Worm (Caenorhabditis elegans) whole organism, L2 larva: ENCODE results near the gene ztf-31.

ENCODE experiments used
- R02D3.7 ChIP-seq: fragments of 150-350 bp; optimal IDR thresholded peaks from 2 replicates; lab custom pipeline; 2014; ENCODE audit warnings: missing biosample characterization, missing genetic modification characterization
- Y55F3AM.14 ChIP-seq: fragments of 200-800 bp; sonication (Bioruptor generic); optimal IDR thresholded peaks from 2 replicates; lab custom pipeline; 2018; ENCODE audit warnings: mild to moderate bottlenecking, missing genetic modification characterization, missing compliant biosample characterization
- ZK546.5 ChIP-seq: sonication (generic microtip); optimal IDR thresholded peaks from 2 replicates; lab custom pipeline; 2017; ENCODE audit warnings: missing biosample characterization, missing genetic modification characterization
- alr-1 ChIP-seq: fragments of 150-350 bp; optimal IDR thresholded peaks from 2 replicates; lab custom pipeline; 2014; ENCODE audit warnings: missing biosample characterization, missing genetic modification characterization
- aly-2 ChIP-seq: fragments of 150-350 bp; optimal IDR thresholded peaks from 2 replicates; lab custom pipeline; 2014; ENCODE audit warnings: missing biosample characterization, missing genetic modification characterization
- blmp-1 ChIP-seq: sonication (generic microtip); optimal IDR thresholded peaks from 2 replicates; lab custom pipeline; 2017; ENCODE audit warnings: missing genetic modification characterization, mild to moderate bottlenecking, missing compliant biosample characterization, antibody characterized with exemption, moderate library complexity; ENCODE audit not compliant: insufficient read depth
- ceh-16 ChIP-seq: fragments of 150-350 bp; optimal IDR thresholded peaks from 2 replicates; lab custom pipeline; 2014; ENCODE audit warnings: missing biosample characterization, missing genetic modification characterization
- ceh-82 ChIP-seq: fragments of 150-350 bp; optimal IDR thresholded peaks from 2 replicates; lab custom pipeline; 2014; ENCODE audit warnings: missing biosample characterization, missing genetic modification characterization
- crh-2 ChIP-seq: sonication (generic microtip); optimal IDR thresholded peaks from 2 replicates; lab custom pipeline; 2017; ENCODE audit warnings: missing biosample characterization, missing genetic modification characterization
- dmd-4 ChIP-seq: sonication (generic microtip); optimal IDR thresholded peaks from 2 replicates; lab custom pipeline; 2017; ENCODE audit warnings: missing biosample characterization, missing genetic modification characterization
- egl-27 ChIP-seq: sonication (generic microtip); optimal IDR thresholded peaks from 3 replicates; lab custom pipeline; 2017; ENCODE audit warnings: missing biosample characterization, missing genetic modification reagents, missing genetic modification characterization
- elt-1 ChIP-seq: fragments of 150-350 bp; optimal IDR thresholded peaks from 2 replicates; lab custom pipeline; 2014; ENCODE audit warnings: missing biosample characterization, missing genetic modification characterization
- elt-3 ChIP-seq: sonication (generic microtip); optimal IDR thresholded peaks from 2 replicates; lab custom pipeline; 2017; ENCODE audit warnings: missing biosample characterization, missing genetic modification characterization
- fos-1 ChIP-seq: fragments of 150-350 bp; optimal IDR thresholded peaks from 2 replicates; lab custom pipeline; 2014; ENCODE audit warnings: missing biosample characterization, missing genetic modification characterization
- gmeb-1 ChIP-seq: fragments of 150-350 bp; optimal IDR thresholded peaks from 2 replicates; lab custom pipeline; 2014; ENCODE audit warnings: missing biosample characterization, missing genetic modification characterization
- lin-11 ChIP-seq: fragments of 150-350 bp; sonication (generic microtip); optimal IDR thresholded peaks from 2 replicates; lab custom pipeline; 2014; ENCODE audit warnings: missing biosample characterization, missing genetic modification characterization, inconsistent platforms, mixed read lengths
- lin-13 ChIP-seq: fragments of 150-350 bp; optimal IDR thresholded peaks from 2 replicates; lab custom pipeline; 2014; ENCODE audit warnings: missing biosample characterization, missing genetic modification reagents, missing genetic modification characterization
- lin-39 ChIP-seq: fragments of 150-350 bp; optimal IDR thresholded peaks from 2 replicates; lab custom pipeline; 2014; ENCODE audit warnings: missing biosample characterization, missing genetic modification reagents, missing genetic modification characterization
- lsy-2 ChIP-seq, 2 experiments: fragments of 150-350 bp in 1 of 2; sonication (generic microtip) in 1 of 2; optimal IDR thresholded peaks; 2 replicates each; lab custom pipeline; 2014 to 2017; ENCODE audit warnings: missing biosample characterization in 2 of 2, missing genetic modification characterization in 2 of 2
- mbf-1 ChIP-seq: sonication (generic microtip); optimal IDR thresholded peaks from 2 replicates; lab custom pipeline; 2017; ENCODE audit warnings: missing biosample characterization, missing genetic modification characterization
- mdl-1 ChIP-seq, 2 experiments: fragments of 150-350 bp in 1 of 2; sonication (generic microtip) in 1 of 2; optimal IDR thresholded peaks; 2 replicates each; lab custom pipeline; 2017; ENCODE audit warnings: missing biosample characterization in 2 of 2, missing genetic modification characterization in 2 of 2
- nhr-10 ChIP-seq: sonication (generic microtip); optimal IDR thresholded peaks from 2 replicates; lab custom pipeline; 2017; ENCODE audit warnings: missing biosample characterization, missing genetic modification characterization
- nhr-11 ChIP-seq: fragments of 150-350 bp; optimal IDR thresholded peaks from 2 replicates; lab custom pipeline; 2014; ENCODE audit warnings: missing biosample characterization, missing genetic modification characterization
- nhr-12 ChIP-seq: fragments of 150-350 bp; optimal IDR thresholded peaks from 2 replicates; lab custom pipeline; 2014; ENCODE audit warnings: missing biosample characterization, missing genetic modification characterization
- nhr-129 ChIP-seq: fragments of 150-350 bp; optimal IDR thresholded peaks from 2 replicates; lab custom pipeline; 2014; ENCODE audit warnings: missing biosample characterization, missing genetic modification characterization
- nhr-21 ChIP-seq: fragments of 150-350 bp; optimal IDR thresholded peaks from 2 replicates; lab custom pipeline; 2014; ENCODE audit warnings: missing biosample characterization, missing genetic modification characterization
- nhr-23 ChIP-seq: fragments of 150-350 bp; optimal IDR thresholded peaks from 2 replicates; lab custom pipeline; 2014; ENCODE audit warnings: missing biosample characterization, missing genetic modification reagents, missing genetic modification characterization
- nhr-25 ChIP-seq: fragments of 150-350 bp; sonication (generic microtip); optimal IDR thresholded peaks from 3 replicates; lab custom pipeline; 2014; ENCODE audit warnings: missing biosample characterization, missing genetic modification characterization
- nhr-6 ChIP-seq: fragments of 150-350 bp; optimal IDR thresholded peaks from 2 replicates; lab custom pipeline; 2014; ENCODE audit warnings: missing biosample characterization, missing genetic modification characterization
- peb-1 ChIP-seq: fragments of 150-350 bp; optimal IDR thresholded peaks from 2 replicates; lab custom pipeline; 2014; ENCODE audit warnings: missing biosample characterization, missing genetic modification characterization
- skn-1 ChIP-seq: sonication (generic microtip); optimal IDR thresholded peaks from 2 replicates; lab custom pipeline; 2017; ENCODE audit warnings: missing biosample characterization, missing genetic modification characterization
- sma-3 ChIP-seq: sonication (generic microtip); optimal IDR thresholded peaks from 2 replicates; lab custom pipeline; 2016; ENCODE audit warnings: missing genetic modification reagents, missing genetic modification characterization, missing compliant biosample characterization
- sma-9 ChIP-seq, 2 experiments: fragments of 150-350 bp in 1 of 2; sonication (generic microtip) in 1 of 2; optimal IDR thresholded peaks; 2 replicates each; lab custom pipeline; 2014 to 2016; ENCODE audit warnings: missing genetic modification characterization in 2 of 2, mild to moderate bottlenecking in 1 of 2, missing biosample characterization in 1 of 2, missing compliant biosample characterization in 1 of 2, missing genetic modification reagents in 1 of 2, moderate library complexity in 1 of 2
- snpc-4 ChIP-seq: fragments of 150-350 bp; optimal IDR thresholded peaks from 2 replicates; lab custom pipeline; 2014; ENCODE audit warnings: missing biosample characterization, missing genetic modification characterization
- unc-39 ChIP-seq: fragments of 150-350 bp; optimal IDR thresholded peaks from 2 replicates; lab custom pipeline; 2014; ENCODE audit warnings: missing biosample characterization, missing genetic modification characterization
- unc-62 ChIP-seq: fragments of 150-350 bp; optimal IDR thresholded peaks from 2 replicates; lab custom pipeline; 2014; ENCODE audit warnings: missing biosample characterization, missing genetic modification reagents, missing genetic modification characterization
- ztf-1 ChIP-seq: fragments of 200-800 bp; sonication (Bioruptor generic); conservative IDR thresholded peaks from 2 replicates; pipeline ENCODE4 v1.3.6; 2022; ENCODE audit warnings: missing genetic modification characterization, missing compliant biosample characterization
- ztf-11 ChIP-seq: sonication (generic microtip); optimal IDR thresholded peaks from 2 replicates; lab custom pipeline; 2017; ENCODE audit warnings: missing biosample characterization, missing genetic modification characterization
- ztf-4 ChIP-seq: fragments of 150-350 bp; optimal IDR thresholded peaks from 2 replicates; lab custom pipeline; 2014; ENCODE audit warnings: missing biosample characterization, missing genetic modification characterization

The ztf-31 gene

DNA sequence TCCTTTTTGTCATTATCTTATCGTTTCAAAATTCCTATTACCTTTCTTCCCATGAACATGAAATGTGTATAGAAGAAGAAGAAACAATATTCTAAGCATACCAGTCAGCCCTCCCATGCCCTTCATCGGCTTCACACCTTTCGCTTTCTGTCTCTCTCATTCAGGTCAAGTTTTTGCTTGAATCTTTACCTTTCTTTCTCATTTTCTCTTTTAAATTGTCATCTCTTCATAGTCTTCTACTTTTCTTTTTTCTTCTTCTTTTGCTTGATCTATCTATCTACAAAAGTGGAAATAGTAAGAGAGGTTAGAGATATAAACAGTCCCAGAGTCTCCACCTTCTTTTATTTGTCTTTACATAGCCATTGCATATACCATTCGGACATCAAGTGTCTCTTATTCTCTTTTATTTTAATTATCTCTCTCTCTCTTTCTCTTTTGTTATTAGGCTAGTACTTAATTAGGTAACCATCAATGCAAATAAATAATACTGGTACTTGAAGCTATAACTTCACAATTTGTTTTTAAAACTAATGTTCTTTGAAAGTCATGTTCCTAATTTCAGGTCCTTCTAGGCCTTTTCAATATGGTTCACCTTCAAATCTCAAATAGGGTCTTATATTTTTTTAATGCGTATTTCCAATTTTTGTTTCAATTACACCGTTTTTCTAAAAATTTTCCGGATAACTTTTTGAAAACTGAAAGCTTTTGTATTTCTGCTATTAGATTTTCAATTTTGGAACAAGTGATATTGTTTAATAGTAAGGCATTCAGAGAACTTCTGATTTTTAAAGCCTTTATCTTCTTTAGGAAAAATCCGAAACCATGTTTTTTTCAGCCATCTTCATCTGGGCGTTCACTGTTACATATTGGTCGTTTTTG is 39.5 kb upstream of the ztf-31 start, which contains the start of gene dpy-31:
dpy-31 (plus strand) TSS at position 829 of the 879 bp plus-strand sequence.
- TF ChIP-seq sma-9 (GFP tag; optimal IDR thresholded peaks at IDR 0.05; lab: Kevin White, UChicago) (peak; percentile 57), sma-9 (tag; optimal IDR thresholded peaks at IDR 0.05; lab: Kevin White, UChicago) (no peak), blmp-1 (peak; percentile 99), ztf-1 (no peak), aly-2 (no peak), lsy-2 (tag; optimal IDR thresholded peaks at IDR 0.05; lab: Kevin White, UChicago) (peak in 1 of 2 experiments; percentile 37), ceh-16 (tag; lab: Kevin White, UChicago) (peak; percentile 22), sma-3 (GFP tag; lab: Kevin White, UChicago) (peak; percentile 33), crh-2 (peak; percentile 39), egl-27 (tag; lab: Kevin White, UChicago) (peak; percentile 88), Y55F3AM.14 (GFP tag; lab: Kevin White, UChicago) (no peak), ceh-82 (tag; lab: Kevin White, UChicago) (no peak), fos-1 (tag; lab: Kevin White, UChicago) (peak; percentile 27), nhr-21 (tag; lab: Kevin White, UChicago) (peak; percentile 64), nhr-25 (tag; lab: Kevin White, UChicago) (peak; percentile 90)
- TF ChIP-seq, all 48 proteins: peak for 10

DNA sequence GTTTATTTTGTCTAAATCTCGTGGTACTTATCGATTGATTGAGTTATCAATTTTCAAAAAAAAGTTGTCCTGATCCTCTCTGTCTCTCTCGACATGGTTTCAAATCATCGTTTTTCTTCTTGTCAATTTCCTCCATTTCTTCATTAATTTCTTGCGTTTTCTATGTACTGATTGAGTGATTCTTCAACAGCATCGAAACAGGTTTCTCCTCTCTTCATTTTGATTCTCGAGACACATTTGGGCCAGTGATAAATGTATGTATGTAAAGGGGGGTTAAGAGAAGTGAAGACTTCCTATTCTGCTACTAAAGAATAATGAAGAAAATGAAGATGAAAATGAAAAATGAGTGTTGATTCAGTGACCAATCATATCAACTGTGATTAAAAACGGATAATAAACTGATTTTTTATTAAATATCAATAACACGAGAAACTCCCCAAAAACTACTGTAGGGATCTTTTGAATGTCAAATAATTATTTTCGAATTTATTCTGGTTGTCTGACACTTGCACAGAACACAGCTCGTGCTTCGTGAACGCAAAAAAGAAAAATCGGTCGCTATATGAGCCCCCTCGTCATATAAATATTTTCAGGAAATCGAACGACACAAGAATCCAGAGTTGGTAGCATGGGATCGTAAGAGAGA is 37.9 kb upstream of the ztf-31 start:
- TF ChIP-seq unc-62 (no peak), nhr-21 (tag; lab: Kevin White, UChicago) (peak; percentile 65), elt-3 (tag; lab: Kevin White, UChicago) (no peak), Y55F3AM.14 (GFP tag; lab: Kevin White, UChicago) (no peak), nhr-129 (no peak), alr-1 (no peak), lin-39 (tag; lab: Kevin White, UChicago) (no peak), nhr-10 (tag; lab: Kevin White, UChicago) (no peak), R02D3.7 (tag; lab: Kevin White, UChicago) (no peak), nhr-11 (tag; lab: Kevin White, UChicago) (no peak), ZK546.5 (tag; lab: Kevin White, UChicago) (no peak), snpc-4 (tag; lab: Kevin White, UChicago) (no peak), ztf-4 (no peak), mbf-1 (tag; lab: Kevin White, UChicago) (no peak), ztf-11 (tag; lab: Kevin White, UChicago) (no peak), elt-1 (tag; lab: Kevin White, UChicago) (no peak), sma-9 (GFP tag; optimal IDR thresholded peaks at IDR 0.05; lab: Kevin White, UChicago) (peak; percentile 50), sma-9 (tag; optimal IDR thresholded peaks at IDR 0.05; lab: Kevin White, UChicago) (no peak), gmeb-1 (tag; lab: Kevin White, UChicago) (peak; percentile 45), dmd-4 (tag; lab: Kevin White, UChicago) (no peak), skn-1 (tag; lab: Kevin White, UChicago) (no peak), aly-2 (no peak), egl-27 (tag; lab: Kevin White, UChicago) (peak; percentile 75), peb-1 (no peak), nhr-6 (tag; lab: Kevin White, UChicago) (no peak), unc-39 (tag; lab: Kevin White, UChicago) (no peak), nhr-12 (tag; lab: Kevin White, UChicago) (no peak), lsy-2 (tag; optimal IDR thresholded peaks at IDR 0.05; lab: Kevin White, UChicago) (peak in 1 of 2 experiments; percentile 20), lin-13 (GFP tag; lab: Kevin White, UChicago) (no peak), sma-3 (GFP tag; lab: Kevin White, UChicago) (peak; percentile 27), mdl-1 (tag; optimal IDR thresholded peaks at IDR 0.05; lab: Kevin White, UChicago) (no peak), fos-1 (tag; lab: Kevin White, UChicago) (peak; percentile 42), ceh-82 (tag; lab: Kevin White, UChicago) (no peak), nhr-23 (tag; lab: Kevin White, UChicago) (no peak), nhr-25 (tag; lab: Kevin White, UChicago) (peak; percentile 67), blmp-1 (peak; percentile 6), lin-11 (tag; lab: Kevin White, UChicago) (no peak)
